Worm (Caenorhabditis elegans) whole organism, dauer: ENCODE measurements around the gene ins-17.

Experiments used
- unc-62 ChIP-seq: sonication (generic microtip); optimal IDR thresholded peaks from 2 replicates; lab custom pipeline; 2017; ENCODE audit warnings: missing biosample characterization, missing genetic modification reagents, missing genetic modification characterization

Gene ins-17

DNA sequence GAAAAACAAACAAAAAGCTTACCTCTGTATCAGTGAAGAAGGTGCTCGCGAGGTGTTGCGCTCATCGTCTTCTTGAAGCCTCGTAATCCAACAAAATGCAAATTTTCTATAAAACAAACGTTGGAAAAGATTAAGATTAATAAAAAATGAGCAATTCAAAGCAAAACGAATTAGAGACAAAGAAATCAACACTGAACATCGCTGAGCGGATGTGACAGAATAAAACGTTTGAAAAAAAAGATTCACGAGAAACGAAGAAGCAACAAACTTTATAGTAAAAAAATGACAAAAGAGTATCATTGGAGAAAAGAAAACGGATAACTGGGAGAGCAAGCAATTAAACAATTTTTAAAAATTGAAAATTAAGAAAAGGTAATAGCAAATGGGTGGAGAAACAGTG lies 21.6 kb upstream of the ins-17 start, which contains the start of the genes C07G2.5 and atf-7:
Gene C07G2.5 (minus strand): TSS at position 101 of the 400 bp plus-strand sequence.
Gene atf-7 (minus strand): TSS at position 108 of the 400 bp plus-strand sequence.
- no peak for TF ChIP-seq unc-62

DNA sequence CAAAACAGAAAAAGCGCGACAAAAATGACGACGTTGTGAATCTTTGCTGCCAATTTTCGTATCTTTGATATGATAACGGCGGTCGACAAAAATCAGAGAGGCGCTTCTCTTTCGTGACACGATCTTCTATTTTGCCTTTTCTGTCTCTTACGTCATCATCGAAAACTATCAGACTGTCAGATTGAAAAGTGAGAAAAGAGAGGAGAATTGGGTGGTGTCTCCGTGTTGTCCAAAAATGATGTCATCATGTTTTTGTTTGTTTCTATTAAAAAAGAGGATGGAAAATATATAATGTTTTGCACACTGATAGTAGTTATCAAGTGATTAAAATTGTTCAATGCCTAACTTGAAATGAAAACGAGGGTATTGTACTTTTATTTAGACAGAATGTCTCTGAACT lies 18.7 kb upstream of the ins-17 start:
- no peak for TF ChIP-seq unc-62

DNA sequence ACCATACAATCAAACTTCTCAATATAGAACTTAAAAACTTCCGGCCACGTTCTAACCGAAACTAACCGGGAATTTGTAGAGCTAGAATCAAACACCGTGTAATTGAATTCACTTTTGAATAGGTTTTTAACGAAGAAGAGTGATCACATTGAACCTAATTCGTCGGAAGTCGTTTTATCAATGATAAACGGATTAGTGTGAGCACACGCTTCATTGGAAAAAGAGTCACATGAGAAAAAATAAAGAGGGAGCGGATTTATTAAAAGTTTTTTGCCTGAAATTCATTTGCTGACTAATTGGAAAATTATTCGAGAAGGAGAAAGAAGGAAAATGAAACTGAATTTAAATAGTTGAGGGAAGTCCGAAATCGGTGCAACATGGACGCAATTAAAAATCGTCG lies 18.3 kb upstream of the ins-17 start:
- TF ChIP-seq unc-62: no peak

DNA sequence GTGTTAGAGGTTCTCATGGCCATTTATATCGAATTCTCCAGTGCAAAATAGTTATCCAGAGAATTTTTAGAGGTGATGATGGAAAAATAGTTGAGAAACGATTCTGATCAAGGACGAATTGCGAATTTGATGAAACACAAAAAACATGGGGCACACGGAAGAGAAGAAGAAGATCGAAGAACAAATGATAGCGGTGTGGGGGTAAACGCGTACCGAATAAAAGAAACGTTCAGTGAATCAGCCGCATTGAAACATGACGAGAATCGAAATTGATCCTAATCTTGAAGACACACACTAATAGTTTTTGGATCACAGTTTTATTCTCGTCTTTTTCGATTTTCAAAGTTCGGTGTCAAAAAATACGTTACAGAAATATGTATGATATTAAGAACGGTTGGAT lies 17.9 kb upstream of the ins-17 start:
- no peak for TF ChIP-seq unc-62

DNA sequence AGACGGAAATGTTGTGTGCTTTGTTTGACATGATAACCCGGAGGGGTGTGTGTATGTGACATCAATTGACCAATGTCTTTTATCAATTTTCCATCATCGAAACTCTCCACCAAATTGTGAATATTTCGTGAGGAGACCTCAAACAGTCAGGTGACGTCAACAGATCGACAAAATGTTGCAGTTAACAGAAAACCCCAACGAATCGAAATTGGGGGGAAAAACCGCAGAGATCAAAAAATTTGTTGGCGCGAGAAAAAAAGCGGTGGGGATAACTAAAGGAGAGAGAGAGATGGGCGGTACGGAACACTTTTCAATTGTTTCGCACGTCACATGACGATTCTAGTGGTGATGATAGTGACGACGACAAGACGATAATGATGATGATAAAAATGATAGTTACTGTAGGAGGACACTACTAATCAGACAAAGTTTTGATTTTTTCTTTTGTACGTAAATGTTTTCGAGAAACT lies 17.2 kb upstream of the ins-17 start:
- TF ChIP-seq unc-62: no peak

DNA sequence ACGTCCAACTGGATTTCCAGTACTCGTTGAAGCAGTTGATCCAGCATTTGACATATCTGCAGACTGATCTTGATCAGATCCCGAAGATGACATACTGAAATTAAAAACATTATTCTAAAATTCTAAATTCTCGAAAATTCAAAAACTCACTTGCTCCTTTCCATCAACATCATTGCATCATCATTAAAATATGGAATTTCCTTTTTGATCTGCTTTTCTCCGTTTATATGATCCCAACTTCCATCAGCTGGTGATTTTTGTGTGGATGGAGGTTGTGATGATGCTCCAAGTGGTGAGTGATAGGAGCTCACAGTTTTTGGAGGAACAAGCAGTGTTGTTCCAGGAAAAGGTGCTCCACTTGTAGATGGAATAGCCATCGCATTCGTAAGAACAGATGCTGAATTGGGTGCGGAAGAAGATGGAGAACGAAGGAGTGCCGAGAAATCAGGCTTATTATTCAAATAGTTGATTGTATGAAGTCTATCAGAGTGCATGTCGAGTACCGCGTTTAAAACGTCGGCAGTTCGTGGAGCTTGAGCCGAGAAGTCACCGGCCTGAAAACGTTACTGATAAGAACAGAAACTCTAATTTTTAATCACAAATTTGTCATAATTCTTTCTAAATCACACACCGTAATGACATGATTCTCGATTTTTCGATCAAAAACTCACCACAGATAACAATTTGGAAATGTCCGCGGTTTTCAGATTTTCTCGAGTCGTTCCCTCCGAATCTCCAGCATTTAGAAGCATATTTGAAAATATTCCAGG lies 15.8 kb upstream of the ins-17 start:
- no peak for TF ChIP-seq unc-62

DNA sequence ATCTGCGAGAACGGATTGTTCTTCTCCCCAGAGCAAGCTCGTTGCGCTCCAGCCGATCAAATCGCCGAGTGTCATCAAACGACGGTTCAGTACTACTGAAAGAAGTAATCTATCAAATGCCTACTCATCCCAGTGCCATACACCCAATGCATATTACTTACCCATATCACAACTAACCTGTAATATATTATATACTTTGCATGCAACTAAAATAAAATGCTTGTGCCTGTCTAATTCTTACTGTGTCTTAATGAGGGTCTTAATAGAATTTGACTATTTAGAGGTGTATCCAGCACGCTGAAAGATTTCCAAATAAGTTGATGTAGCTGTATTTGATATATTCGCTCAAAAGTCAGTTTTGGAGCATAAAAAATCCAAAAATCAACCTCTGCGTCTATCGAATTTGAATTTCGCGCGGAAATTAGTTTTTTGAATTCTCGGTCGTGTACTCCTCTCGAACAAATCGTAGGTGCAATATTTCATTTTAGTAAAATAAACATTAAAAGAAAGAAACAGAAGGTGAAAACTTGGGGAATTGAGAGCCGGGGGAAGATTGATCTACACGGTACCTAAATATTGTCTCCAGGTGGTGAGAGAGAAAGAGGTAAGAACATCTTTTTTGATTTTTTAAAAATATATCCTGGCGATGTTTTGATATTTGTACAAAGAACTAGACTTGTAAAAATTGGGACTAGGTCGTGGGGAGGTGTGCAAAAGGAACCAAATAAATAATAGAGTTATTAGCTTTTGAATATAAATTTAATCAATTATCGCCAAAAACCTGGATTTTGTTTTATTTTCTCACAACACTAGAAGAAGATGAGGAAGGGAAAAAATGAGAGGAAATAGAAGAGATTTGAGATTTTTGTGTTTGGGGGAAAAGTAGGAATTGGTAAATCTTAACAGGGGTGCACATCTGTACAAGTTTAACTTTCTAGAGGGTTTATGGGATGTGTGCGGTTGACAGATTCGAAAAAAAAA lies 14.1 kb upstream of the ins-17 start:
- no peak for TF ChIP-seq unc-62

DNA sequence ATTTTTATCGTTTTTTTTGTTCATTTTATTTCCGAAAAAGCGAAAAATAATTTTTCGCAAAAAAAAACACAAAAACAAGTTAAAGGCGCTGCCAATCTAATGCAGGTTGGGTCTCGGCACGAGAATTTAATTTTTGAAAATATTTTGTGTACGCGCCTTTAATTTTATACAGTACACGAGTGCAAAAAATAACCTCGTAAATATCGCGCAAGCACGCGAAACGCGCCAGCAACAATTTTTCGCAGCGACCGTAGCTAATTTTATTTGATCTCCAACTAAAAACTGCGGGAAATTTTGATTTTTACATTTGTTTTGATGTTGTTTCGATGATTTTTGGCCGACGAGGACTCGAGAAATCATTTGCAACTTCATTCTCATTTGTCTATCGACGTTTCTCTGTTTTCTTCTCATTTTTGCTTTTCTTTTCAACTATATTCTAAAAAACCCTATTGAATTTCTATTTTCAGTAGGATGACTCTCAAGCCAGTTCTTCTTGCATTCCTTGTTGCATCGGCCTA lies 11.6 kb upstream of the ins-17 start, which contains the start of gene cpg-1:
Gene cpg-1 (plus strand): TSS at position 468 of the 518 bp plus-strand sequence.
- no peak for TF ChIP-seq unc-62

DNA sequence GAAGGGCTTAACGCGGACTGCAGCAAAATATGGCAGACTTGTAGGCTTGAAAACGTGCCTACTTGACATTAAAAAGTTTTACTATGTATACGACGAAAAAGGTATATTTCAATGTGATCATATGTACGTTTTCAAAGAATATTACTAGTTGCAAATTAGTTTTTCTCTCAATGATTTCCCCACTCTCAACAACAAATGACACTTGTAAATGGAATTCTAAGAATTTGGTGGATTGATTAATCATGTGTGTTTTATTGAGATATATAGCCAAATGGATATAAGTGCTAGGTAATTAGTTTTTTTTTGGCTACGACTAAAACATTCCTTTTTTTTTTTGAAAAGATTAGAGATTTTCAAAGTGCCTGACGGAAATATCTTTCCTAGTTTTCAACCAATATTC lies 9.9 kb upstream of the ins-17 start:
- no peak for TF ChIP-seq unc-62

DNA sequence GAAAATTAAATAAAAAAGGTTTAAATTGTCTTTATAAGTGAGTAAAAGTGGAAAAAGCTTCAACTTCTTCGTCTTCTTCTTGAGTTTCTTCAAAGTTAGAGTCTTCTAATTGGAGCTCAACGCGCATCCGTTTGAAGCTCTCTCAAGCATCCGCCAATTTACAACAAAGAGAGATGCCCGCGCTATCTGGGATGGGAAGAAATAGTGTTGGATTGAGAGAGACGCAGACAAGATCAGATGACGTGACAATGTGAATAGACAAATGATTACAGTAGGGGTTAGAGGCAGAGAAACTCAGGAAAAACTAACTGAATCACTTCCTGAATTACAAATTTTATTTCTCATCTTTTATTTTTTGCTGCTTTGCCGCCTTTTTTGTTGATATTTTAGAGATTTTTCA lies 5.6 kb upstream of the ins-17 start:
- TF ChIP-seq unc-62: no peak

DNA sequence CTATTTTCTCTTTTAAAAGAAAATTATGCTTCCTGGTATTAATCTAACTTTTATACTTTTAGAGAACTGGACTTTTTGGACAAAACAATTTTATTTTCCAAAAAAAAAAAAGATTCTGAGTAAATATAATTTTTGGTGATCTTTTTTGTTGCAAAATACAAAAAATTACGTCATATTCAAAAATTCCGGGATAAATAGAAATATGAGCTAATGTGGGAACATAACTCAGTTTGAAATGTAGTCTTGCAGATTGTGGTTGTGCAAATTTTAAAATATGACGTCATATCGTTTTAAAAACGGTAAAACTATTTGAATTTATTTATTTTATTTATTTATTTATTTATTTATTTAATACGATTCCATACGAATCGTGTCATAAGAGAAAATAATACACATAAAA lies 4.4 kb upstream of the ins-17 start:
- TF ChIP-seq unc-62: no peak

DNA sequence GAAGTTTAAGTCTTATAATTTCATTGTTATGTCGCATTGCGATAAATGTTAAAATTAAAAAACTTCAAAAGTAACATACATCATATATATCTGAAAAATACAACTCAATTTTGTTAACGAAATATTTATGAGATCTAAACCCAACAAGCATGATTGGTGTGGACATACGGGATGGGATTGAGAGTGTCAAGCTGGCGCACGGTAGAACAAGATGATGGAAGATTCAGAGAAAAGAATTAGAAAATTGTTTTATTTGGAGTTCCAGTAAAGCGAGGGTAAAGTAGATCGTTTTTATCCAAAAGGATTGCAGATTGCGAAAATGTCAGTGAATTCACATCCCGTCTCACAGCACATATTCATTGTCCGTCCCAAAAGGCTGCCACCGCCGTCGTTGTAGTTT lies 566 bp downstream of the ins-17 start:
- TF ChIP-seq unc-62: no peak

DNA sequence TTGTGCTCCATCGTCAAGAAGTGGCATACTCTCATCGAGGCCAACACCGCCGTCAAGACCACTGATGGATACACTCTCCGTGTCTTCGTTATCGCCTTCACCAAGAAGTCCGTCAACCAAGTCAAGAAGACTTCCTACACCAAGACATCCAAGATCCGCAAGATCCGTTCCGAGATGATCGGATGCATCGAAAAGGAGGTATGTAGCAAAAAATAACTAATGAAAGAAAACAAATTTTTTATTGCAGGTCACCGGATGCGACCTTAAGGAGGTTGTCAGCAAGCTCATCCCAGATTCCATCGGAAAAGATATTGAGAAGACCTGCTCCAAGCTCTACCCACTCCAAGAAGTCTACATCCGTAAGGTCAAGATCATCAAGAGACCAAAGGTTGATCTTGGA lies 1.1 kb downstream of the ins-17 start:
- no peak for TF ChIP-seq unc-62

DNA sequence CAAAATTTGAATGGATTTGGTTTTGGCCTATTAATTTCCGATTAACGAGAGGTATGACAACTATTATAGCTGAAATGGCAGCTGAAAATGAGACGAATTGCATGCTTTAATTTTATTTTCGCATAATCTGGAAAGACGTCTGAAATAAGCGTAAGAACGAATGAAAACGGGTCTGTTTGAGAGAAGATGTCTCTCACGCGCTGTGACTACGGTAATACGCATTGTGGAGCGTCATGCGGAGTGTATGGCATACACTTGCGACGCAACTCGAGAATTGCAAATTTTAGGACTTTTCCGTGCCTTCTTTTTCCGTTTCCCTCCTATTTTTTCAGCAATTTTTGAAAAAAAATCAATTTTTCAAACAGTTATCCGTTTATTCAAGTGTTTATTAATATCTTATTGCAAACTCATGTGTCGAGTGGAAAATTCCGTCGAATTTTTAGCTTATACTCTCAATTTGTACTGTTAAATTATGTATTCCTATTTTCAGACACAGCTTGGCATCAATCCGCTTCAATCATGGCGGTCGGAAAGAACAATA lies 1.9 kb downstream of the ins-17 start, which contains the start of gene rps-1:
Gene rps-1 (plus strand): TSS at position 491 of the 541 bp plus-strand sequence.
- TF ChIP-seq unc-62: no peak

DNA sequence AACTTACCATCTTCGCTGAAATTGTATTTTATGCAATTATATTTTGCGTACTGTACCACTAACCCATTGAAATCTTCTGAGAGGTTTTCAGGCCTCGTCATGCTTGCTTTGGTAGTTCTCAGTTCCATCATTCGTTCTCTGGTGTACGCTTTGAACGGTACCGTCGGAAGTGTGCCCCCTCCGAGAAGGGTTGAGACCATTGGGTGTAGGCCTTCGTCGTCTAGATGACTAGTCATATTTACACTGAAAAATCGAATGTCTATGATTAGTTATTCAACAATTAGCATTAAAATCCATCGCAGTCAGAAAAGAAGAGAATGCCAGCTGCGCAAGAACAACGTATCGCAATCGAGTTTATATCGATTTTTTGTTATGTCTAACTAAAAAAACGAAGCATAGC lies 2.5 kb downstream of the ins-17 start, which contains the start of gene ifet-1:
Gene ifet-1 (minus strand): TSS at position 243 of the 400 bp plus-strand sequence.
- no peak for TF ChIP-seq unc-62

DNA sequence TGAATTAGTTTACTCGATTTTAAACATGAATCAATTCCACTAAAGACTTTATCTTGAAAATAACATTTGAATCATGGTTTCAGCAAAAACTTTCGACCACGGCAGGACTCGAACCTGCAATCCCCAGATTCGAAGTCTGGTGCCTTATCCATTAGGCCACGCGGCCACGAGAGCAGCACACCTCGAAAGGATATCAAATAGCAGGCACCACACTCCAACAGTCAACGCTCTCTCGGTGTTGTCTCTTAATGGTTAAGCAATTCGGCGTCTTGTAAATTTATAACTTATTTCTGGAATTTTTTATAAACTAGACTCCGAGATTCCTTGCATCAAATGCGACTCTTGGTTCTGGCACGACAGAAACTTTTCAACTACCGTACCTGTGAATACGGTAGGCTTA lies 6.6 kb downstream of the ins-17 start:
- no peak for TF ChIP-seq unc-62

DNA sequence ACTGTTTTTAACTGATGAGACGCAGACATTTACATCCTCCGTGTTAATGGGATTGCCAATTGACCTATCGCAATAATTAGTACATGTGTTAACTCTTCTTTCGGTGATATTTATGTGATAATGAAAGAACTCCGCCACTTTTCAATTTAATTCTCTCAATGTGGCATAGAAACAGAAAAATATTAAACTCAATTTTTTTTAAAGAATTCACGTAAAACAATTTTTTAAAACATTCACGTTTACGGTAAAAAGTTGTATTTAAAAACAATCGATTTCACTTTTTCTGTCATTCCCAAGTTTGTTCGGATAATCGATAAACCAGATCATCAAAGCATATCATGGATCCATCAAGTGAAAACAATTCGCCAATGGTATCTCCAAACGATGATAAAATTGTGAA lies 8.6 kb downstream of the ins-17 start, which contains the start of gene mstr-2:
Gene mstr-2 (plus strand): TSS at position 301 of the 400 bp plus-strand sequence.
- TF ChIP-seq unc-62: no peak
